Fruit fly (Drosophila melanogaster): ENCODE measurements around the gene pad.

The pad gene

DNA sequence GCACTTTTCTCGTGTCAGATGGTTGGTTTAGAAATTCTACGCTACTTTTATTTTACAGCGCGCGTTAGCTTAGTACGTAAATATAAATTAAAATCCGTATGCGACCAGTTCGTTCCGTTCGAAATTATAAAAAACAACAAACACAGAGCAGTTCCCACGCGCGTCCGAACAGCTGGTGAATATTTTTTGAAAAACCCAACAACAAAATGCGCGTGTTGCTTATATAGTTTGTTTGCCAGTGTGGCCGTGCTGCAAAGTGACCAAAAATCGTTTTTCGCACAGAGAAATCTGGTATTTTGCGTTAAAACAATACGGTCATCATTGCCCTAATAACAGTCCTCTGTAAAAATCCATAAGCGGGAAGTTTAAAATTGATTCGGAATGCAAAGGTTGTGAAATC is 3.8 kb upstream of the pad start:
- TF ChIP-seq Hr83 (GFP tag; optimal IDR thresholded peaks at IDR 0.05; ENCODE audit: poor library complexity, severe bottlenecking) (peak; percentile 33), foxo (GFP tag; optimal IDR thresholded peaks at IDR 0.05) (peak in 1 of 2 experiments; percentile 15), OdsH (GFP tag; optimal IDR thresholded peaks at IDR 0.05) (no peak), GATAd (GFP tag; optimal IDR thresholded peaks at IDR 0.05) (no peak), jim (GFP tag; optimal IDR thresholded peaks at IDR 0.05) (peak; percentile 33), Sp1 (GFP tag; optimal IDR thresholded peaks at IDR 0.05) (peak; percentile 18), Rel (GFP tag; optimal IDR thresholded peaks at IDR 0.05) (no peak), Rel (tag; optimal IDR thresholded peaks at IDR 0.05) (peak; percentile 67), h (GFP tag; optimal IDR thresholded peaks at IDR 0.05) (peak; percentile 50)

DNA sequence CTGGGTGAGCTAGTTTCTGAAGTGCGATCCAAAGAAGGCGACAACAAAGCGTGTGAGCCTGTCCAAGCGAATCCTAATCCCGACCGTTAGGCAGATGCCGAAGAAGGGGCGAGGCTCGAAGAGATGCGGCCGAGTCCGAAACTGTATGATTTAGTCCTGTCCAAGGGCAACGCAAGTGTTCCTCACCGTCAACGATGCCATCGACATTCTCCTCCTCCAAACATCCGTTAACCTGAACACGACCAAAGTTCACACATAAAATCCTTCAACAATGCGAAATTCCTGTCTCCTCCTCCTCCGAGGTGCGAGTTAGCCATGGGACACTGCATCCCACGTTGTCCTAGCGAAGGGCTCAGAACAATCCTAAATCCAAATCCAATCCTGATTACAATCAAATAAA is 2.6 kb upstream of the pad start, which contains the start of gene Sulf1:
TSS of gene Sulf1 (minus strand) at position 101 of the 400 bp plus-strand sequence.
- TF ChIP-seq Dfd (GFP tag; optimal IDR thresholded peaks at IDR 0.05) (no peak), Jra (GFP tag; optimal IDR thresholded peaks at IDR 0.05) (no peak), HLH106 (tag; optimal IDR thresholded peaks at IDR 0.05) (no peak), Abd-B (GFP tag; optimal IDR thresholded peaks at IDR 0.05) (no peak)

DNA sequence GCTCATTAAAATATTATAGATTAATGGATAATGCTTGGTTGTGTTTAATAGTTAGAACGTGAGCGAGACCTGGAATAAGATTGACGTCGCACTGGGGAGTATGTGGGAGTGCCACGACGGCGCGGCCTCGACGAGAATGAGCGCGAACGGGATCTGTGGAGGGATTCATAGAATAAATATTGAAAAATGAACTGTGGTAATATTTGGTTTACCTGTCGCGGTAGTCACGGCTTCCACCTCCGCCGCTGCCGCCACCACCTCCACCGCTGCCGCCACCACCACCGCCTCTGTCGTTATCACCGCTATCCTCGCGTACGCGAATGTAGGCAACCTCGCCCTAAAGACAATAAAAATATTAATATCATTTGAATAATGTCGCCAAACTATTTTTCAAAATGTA is 1.5 kb upstream of the pad start:
- TF ChIP-seq CrebA (GFP tag; optimal IDR thresholded peaks at IDR 0.05; ENCODE audit: borderline replicate concordance) (no peak), Jra (GFP tag; optimal IDR thresholded peaks at IDR 0.05) (no peak), h (GFP tag; optimal IDR thresholded peaks at IDR 0.05) (no peak), Mio (GFP tag; optimal IDR thresholded peaks at IDR 0.05) (no peak), woc (GFP tag; optimal IDR thresholded peaks at IDR 0.05) (no peak), rgr (GFP tag; optimal IDR thresholded peaks at IDR 0.05) (no peak), sage (GFP tag; optimal IDR thresholded peaks at IDR 0.05) (no peak), sv (GFP tag; optimal IDR thresholded peaks at IDR 0.05) (no peak), Dfd (GFP tag; optimal IDR thresholded peaks at IDR 0.05) (no peak), Myc (optimal IDR thresholded peaks at IDR 0.05) (no peak), HLH106 (tag; optimal IDR thresholded peaks at IDR 0.05) (no peak), brk (GFP tag; optimal IDR thresholded peaks at IDR 0.05) (no peak), tai (GFP tag; optimal IDR thresholded peaks at IDR 0.05) (no peak), ey (GFP tag; optimal IDR thresholded peaks at IDR 0.05) (no peak), CG9705 (GFP tag; optimal IDR thresholded peaks at IDR 0.05) (no peak), dmrt93B (GFP tag; optimal IDR thresholded peaks at IDR 0.05) (no peak)

DNA sequence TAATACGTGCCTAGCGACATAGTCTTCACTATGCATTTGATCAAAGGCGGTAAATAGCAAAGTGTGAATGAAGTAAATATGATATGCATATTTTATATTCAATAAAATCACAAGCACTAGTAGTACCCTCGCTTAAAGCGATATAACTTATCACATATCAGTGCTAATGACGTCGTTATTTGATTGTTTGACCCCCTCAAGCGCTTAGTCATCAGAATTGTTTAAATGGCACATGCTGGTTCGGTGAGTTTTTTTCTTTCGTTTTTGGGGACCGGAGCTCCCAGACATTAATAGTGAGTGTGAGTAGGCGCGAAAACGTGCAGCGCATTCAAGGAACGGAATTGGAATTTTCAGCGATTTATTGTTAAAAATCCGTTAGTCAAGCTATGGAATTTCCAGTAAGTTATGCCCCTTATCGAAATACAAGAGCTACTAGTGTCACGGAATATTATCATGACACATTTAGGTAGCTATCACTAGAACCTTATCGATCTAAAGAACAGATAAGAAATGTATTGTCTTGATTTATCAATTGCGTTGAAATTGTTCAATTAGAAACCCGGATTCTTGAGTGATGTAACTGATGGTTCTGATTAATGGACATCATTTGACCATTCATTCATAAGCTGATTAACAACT is 5.6 kb downstream of the pad start:
- no peak for TF ChIP-seq N (GFP tag; optimal IDR thresholded peaks at IDR 0.05)
- TF ChIP-seq Hr83 (GFP tag; optimal IDR thresholded peaks at IDR 0.05; ENCODE audit: poor library complexity, severe bottlenecking) = no peak

DNA sequence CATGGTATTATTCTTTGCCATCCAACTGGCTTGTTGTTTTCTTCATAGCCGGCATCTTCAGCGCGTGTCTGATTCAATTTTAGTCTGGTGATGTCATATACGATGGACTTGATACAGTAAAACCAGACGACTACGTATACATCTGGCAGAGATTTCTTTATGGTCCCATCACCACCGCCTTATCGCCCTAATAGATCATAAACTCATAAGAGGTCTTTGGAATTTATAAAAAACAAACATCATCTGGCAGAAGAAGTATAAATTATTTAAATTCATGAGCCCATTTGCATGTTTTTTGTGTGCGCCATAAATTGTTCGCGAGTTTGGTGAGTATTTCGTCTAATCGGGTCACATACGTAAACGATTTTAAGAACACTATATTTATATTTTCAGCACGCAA is 6.2 kb downstream of the pad start:
- no peak for TF ChIP-seq sv (GFP tag; optimal IDR thresholded peaks at IDR 0.05)
- TF ChIP-seq dl (GFP tag; optimal IDR thresholded peaks at IDR 0.05; ENCODE audit: insufficient read depth in 1 of 2, partially characterized antibody in 2 of 2) = no peak
- no peak for TF ChIP-seq rgr (GFP tag; optimal IDR thresholded peaks at IDR 0.05)
- no peak for TF ChIP-seq jim (GFP tag; optimal IDR thresholded peaks at IDR 0.05)
- no peak for TF ChIP-seq Hr83 (GFP tag; optimal IDR thresholded peaks at IDR 0.05; ENCODE audit: poor library complexity, severe bottlenecking)

DNA sequence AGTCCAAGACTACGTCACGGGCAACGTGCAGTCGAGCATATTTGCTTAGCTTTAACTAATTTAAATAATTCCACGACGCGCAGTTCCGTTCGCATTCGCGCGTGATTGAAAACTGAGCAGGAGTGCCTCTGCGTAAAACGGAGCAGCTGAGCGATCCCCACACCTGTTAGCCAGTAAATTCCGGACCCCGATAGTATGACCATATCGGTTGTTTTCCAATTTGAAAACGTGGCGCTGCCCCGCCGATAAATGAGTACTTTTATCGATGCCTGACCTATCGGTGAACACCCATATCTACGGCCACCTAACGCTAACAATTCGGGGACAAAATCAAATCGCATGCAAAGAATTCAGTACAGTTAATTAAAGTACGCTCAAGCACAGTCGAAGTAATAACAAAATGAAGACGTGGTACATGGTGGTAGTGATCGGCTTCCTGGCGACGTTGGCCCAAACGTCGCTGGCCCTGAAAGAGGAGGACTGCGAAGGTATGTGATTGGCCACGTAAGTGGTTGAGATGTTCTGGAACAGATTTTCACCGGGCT is 7.1 kb downstream of the pad start, which contains the start of the genes CG14879 and Manf:
TSS of gene CG14879 (minus strand) at position 116 of the 545 bp plus-strand sequence.
TSS of gene Manf (plus strand) at position 294 of the 545 bp plus-strand sequence.
- TF ChIP-seq foxo (GFP tag; optimal IDR thresholded peaks at IDR 0.05) (no peak), Hr83 (GFP tag; optimal IDR thresholded peaks at IDR 0.05; ENCODE audit: poor library complexity, severe bottlenecking) (peak; percentile 17), rgr (GFP tag; optimal IDR thresholded peaks at IDR 0.05) (peak; percentile 20), Hr78 (GFP tag; optimal IDR thresholded peaks at IDR 0.05) (no peak), fru (GFP tag; optimal IDR thresholded peaks at IDR 0.05) (no peak), Rel (GFP tag; optimal IDR thresholded peaks at IDR 0.05) (no peak), Rel (tag; optimal IDR thresholded peaks at IDR 0.05) (peak; percentile 69), tai (GFP tag; optimal IDR thresholded peaks at IDR 0.05) (no peak), Hnf4 (GFP tag; optimal IDR thresholded peaks at IDR 0.05) (peak; percentile 22), Dfd (GFP tag; optimal IDR thresholded peaks at IDR 0.05) (no peak), dl (GFP tag; optimal IDR thresholded peaks at IDR 0.05; ENCODE audit: insufficient read depth in 1 of 2, partially characterized antibody in 2 of 2) (no peak), pan (optimal IDR thresholded peaks at IDR 0.05) (no peak), psq (GFP tag; optimal IDR thresholded peaks at IDR 0.05) (no peak), CrebA (GFP tag; optimal IDR thresholded peaks at IDR 0.05; ENCODE audit: borderline replicate concordance) (peak; percentile 92), usp (GFP tag; optimal IDR thresholded peaks at IDR 0.05) (no peak), Vsx2 (GFP tag; optimal IDR thresholded peaks at IDR 0.05; ENCODE audit: partially characterized antibody) (no peak), N (GFP tag; optimal IDR thresholded peaks at IDR 0.05) (no peak), jim (GFP tag; optimal IDR thresholded peaks at IDR 0.05) (no peak), dmrt93B (GFP tag; optimal IDR thresholded peaks at IDR 0.05) (no peak), GATAd (GFP tag; optimal IDR thresholded peaks at IDR 0.05) (no peak), brk (GFP tag; optimal IDR thresholded peaks at IDR 0.05) (no peak), sage (GFP tag; optimal IDR thresholded peaks at IDR 0.05) (no peak), Dif (GFP tag; optimal IDR thresholded peaks at IDR 0.05; ENCODE audit: partially characterized antibody) (no peak), Jra (GFP tag; optimal IDR thresholded peaks at IDR 0.05) (no peak), Sp1 (GFP tag; optimal IDR thresholded peaks at IDR 0.05) (no peak), h (GFP tag; optimal IDR thresholded peaks at IDR 0.05) (peak; percentile 26), HLH106 (tag; optimal IDR thresholded peaks at IDR 0.05) (no peak), CG9705 (GFP tag; optimal IDR thresholded peaks at IDR 0.05) (no peak), OdsH (GFP tag; optimal IDR thresholded peaks at IDR 0.05) (no peak), Myc (optimal IDR thresholded peaks at IDR 0.05) (no peak)

All from whole organism, wandering third instar larva.